Worm (Caenorhabditis elegans): Measurements from ENCODE around the gene nspc-20.

Gene nspc-20

DNA sequence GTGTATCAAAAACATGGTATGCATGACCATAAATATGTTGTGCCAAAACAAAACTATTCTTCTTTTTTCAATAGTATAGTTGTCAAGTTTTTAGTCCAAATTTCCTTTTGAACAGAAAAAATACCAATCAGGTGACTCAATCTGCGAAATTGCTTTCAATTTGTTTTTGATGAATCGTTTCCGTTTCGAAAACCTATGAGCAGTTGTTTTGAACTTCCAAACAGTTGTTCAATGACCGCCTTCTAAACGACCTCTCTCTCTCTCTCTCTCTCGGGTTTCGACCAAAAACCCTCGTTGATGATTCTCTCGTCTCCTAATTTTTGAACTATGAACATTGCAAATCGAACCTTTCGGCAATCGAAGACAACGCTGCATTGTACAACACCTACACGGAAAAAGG is 36.0 kb upstream of the nspc-20 start:
- no peak for TF ChIP-seq madf-2 (tag; optimal IDR thresholded peaks at IDR 0.05)
- TF ChIP-seq pha-2 (tag; optimal IDR thresholded peaks at IDR 0.05) = no peak

DNA sequence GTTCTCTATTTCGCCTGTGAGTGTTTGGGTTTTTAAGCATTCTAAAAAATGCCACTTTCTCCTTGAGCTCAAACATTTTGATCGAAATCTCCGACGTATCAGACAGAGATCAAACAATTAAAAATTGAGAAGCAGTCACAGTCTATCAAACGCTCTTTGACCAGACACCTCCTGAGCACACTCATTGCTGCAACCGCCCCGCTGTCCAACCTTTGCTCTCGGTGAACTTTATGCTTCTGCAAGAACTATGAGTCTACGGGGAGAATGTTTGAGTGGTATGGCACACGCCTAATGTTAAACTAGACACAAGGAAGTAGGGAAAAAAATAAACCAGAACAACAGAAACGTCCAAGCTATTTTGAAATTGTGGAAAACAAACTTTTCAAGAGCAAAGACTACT is 35.2 kb upstream of the nspc-20 start:
- TF ChIP-seq hlh-13 (GFP tag; optimal IDR thresholded peaks at IDR 0.05) (no peak), dve-1 (tag; optimal IDR thresholded peaks at IDR 0.05) (no peak), nhr-232 (tag; optimal IDR thresholded peaks at IDR 0.05) (no peak), hlh-8 (tag; optimal IDR thresholded peaks at IDR 0.05) (no peak)

DNA sequence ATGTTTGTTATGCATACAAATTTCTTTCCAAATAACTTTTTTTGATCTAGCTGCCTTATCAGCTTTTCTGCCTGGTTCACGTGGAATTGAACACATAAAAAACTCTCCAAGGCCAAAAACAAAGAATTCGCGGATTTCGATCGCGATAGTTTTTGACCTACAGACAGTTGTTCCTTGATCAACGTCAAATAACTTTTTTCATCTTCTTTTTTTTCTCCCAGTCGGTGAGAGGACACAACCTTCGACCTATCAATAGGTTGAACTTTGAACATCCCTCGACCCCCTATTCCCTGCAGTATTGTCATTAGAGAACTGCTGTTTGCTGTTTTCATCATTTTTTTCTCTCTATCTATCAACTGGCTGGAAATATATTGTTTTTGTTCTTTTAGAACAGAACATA is 33.8 kb upstream of the nspc-20 start:
- no peak for TF ChIP-seq ztf-16 (tag; optimal IDR thresholded peaks at IDR 0.05)

DNA sequence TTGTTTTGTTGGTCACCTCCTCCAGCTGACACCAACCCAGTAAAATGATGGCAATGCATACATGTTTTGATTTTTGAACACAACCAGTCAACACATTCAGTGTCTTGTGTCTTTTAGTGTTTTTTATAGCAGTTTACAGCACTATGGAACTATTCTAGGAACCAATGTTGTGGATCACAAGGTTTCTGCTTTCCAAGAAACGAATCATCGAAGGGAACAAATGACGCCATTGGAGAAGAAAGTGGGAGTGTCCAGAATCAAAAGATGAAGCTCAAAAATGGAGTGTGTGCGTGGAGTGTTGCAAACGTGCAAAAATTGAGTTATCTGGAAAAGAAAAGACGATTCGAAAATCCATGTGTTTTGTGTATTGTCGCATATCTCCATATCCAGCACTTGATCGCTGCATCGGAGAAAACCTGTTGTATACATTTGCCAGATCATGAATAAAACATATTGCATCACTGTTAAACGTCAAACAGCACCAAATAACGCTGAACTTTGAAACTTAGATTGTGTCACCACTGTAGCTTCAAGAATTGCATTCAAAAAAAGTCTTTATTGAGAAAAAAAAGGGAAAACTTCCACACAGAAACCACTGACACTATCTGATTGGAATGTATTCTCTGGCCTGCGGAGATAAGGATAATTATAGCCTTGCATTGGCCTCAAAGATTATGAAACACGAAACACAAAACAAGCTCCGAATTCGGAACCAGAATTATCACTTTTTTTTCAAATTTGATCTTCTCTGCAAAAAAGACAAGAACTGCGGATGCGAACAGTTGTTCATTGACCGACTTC is 32.5 kb upstream of the nspc-20 start:
- TF ChIP-seq dmd-4 (tag; optimal IDR thresholded peaks at IDR 0.05; ENCODE audit: borderline replicate concordance) (no peak), syd-9 (tag; optimal IDR thresholded peaks at IDR 0.05) (no peak), dve-1 (tag; optimal IDR thresholded peaks at IDR 0.05) (no peak), ceh-14 (tag; optimal IDR thresholded peaks at IDR 0.05) (no peak)

- TF ChIP-seq hlh-15 (tag; optimal IDR thresholded peaks at IDR 0.05) = no peak
- TF ChIP-seq ceh-22 (tag; optimal IDR thresholded peaks at IDR 0.05) = no peak
- TF ChIP-seq fax-1 (tag; optimal IDR thresholded peaks at IDR 0.05) = no peak
- no peak for TF ChIP-seq odd-2 (tag; optimal IDR thresholded peaks at IDR 0.05)
- TF ChIP-seq elt-4 (tag; optimal IDR thresholded peaks at IDR 0.05) = no peak
- peak; percentile 4 for TF ChIP-seq hlh-6 (tag; optimal IDR thresholded peaks at IDR 0.05)
- no peak for TF ChIP-seq syd-9 (tag; optimal IDR thresholded peaks at IDR 0.05)
- TF ChIP-seq dmd-4 (tag; optimal IDR thresholded peaks at IDR 0.05; ENCODE audit: borderline replicate concordance) = no peak
- TF ChIP-seq sox-4 (tag; optimal IDR thresholded peaks at IDR 0.05) = no peak
- TF ChIP-seq pha-4 (tag; optimal IDR thresholded peaks at IDR 0.05) = no peak
- TF ChIP-seq K02D7.2 (tag; optimal IDR thresholded peaks at IDR 0.05) = no peak
- TF ChIP-seq hlh-13 (GFP tag; optimal IDR thresholded peaks at IDR 0.05) = no peak
- no peak for TF ChIP-seq ztf-16 (tag; optimal IDR thresholded peaks at IDR 0.05)
- TF ChIP-seq lin-11 (tag; optimal IDR thresholded peaks at IDR 0.05) = no peak
- TF ChIP-seq mec-3 (tag; optimal IDR thresholded peaks at IDR 0.05; ENCODE audit: borderline replicate concordance) = no peak
- TF ChIP-seq ceh-34 (tag; optimal IDR thresholded peaks at IDR 0.05) = peak; percentile 25
- no peak for TF ChIP-seq sox-2 (GFP tag; IDR thresholded peaks at IDR 0.05)
- TF ChIP-seq ama-1 (optimal IDR thresholded peaks at IDR 0.05) = no peak
- TF ChIP-seq ceh-19 (GFP tag; optimal IDR thresholded peaks at IDR 0.05) = no peak
- no peak for TF ChIP-seq fkh-6 (tag; optimal IDR thresholded peaks at IDR 0.05)
- TF ChIP-seq pha-2 (tag; optimal IDR thresholded peaks at IDR 0.05) = no peak
- no peak for TF ChIP-seq ttx-3 (tag; optimal IDR thresholded peaks at IDR 0.05)
- TF ChIP-seq ceh-18 (tag; optimal IDR thresholded peaks at IDR 0.05) = peak; percentile 72
- TF ChIP-seq hlh-8 (tag; optimal IDR thresholded peaks at IDR 0.05) = no peak
- TF ChIP-seq unc-3 (GFP tag; conservative IDR thresholded peaks at IDR 0.05) = no peak
- no peak for TF ChIP-seq unc-3 (tag; optimal IDR thresholded peaks at IDR 0.05)
- TF ChIP-seq ceh-31 (tag; optimal IDR thresholded peaks at IDR 0.05) = peak; percentile 11
- TF ChIP-seq C08G9.2 (tag; optimal IDR thresholded peaks at IDR 0.05) = no peak
- TF ChIP-seq unc-55 (GFP tag; optimal IDR thresholded peaks at IDR 0.05) = peak; percentile 1
- TF ChIP-seq pag-3 (tag; optimal IDR thresholded peaks at IDR 0.05; ENCODE audit: borderline replicate concordance) = no peak
- TF ChIP-seq nhr-11 (tag; optimal IDR thresholded peaks at IDR 0.05) = no peak
- no peak for TF ChIP-seq pax-1 (tag; optimal IDR thresholded peaks at IDR 0.05)
- TF ChIP-seq ceh-6 (GFP tag; optimal IDR thresholded peaks at IDR 0.05) = no peak
- TF ChIP-seq rnt-1 (tag; optimal IDR thresholded peaks at IDR 0.05) = peak; percentile 2
- TF ChIP-seq C38D4.7 (GFP tag; optimal IDR thresholded peaks at IDR 0.05) = no peak
- TF ChIP-seq ceh-48 (tag; optimal IDR thresholded peaks at IDR 0.05) = no peak
- no peak for TF ChIP-seq ahr-1 (tag; optimal IDR thresholded peaks at IDR 0.05)
- TF ChIP-seq eyg-1 (tag; optimal IDR thresholded peaks at IDR 0.05) = no peak
- TF ChIP-seq ceh-45 (GFP tag; IDR thresholded peaks at IDR 0.05) = no peak
Measured at ce11 chrX:14561416-14561973, 31.5 kb upstream of the nspc-20 start.
